Worm (Caenorhabditis elegans) whole organism, early embryonic: ENCODE measurements around the gene fbxa-59.

ENCODE experiments used
- aly-1 ChIP-seq: sonication (generic microtip); optimal IDR thresholded peaks from 2 replicates; lab custom pipeline; 2016; ENCODE audit warnings: missing genetic modification characterization, missing compliant biosample characterization
- ama-1 ChIP-seq: fragments of 150-350 bp; optimal IDR thresholded peaks from 2 replicates; lab custom pipeline; 2014
- ets-7 ChIP-seq: sonication (generic microtip); optimal IDR thresholded peaks from 2 replicates; lab custom pipeline; 2016; ENCODE audit warnings: missing genotype, missing genetic modification characterization, missing compliant biosample characterization
- flt-1 ChIP-seq: fragments of 200-800 bp; sonication (Bioruptor generic); IDR thresholded peaks from 2 replicates; pipeline ENCODE4 v1.3.6; 2022; ENCODE audit warnings: missing genetic modification characterization, missing compliant biosample characterization
- pes-1 ChIP-seq: fragments of 200-800 bp; sonication (Bioruptor generic); IDR thresholded peaks from 2 replicates; pipeline ENCODE4 v1.3.6; 2022; ENCODE audit warnings: missing genetic modification reagents, missing genetic modification characterization, missing compliant biosample characterization

DNA sequence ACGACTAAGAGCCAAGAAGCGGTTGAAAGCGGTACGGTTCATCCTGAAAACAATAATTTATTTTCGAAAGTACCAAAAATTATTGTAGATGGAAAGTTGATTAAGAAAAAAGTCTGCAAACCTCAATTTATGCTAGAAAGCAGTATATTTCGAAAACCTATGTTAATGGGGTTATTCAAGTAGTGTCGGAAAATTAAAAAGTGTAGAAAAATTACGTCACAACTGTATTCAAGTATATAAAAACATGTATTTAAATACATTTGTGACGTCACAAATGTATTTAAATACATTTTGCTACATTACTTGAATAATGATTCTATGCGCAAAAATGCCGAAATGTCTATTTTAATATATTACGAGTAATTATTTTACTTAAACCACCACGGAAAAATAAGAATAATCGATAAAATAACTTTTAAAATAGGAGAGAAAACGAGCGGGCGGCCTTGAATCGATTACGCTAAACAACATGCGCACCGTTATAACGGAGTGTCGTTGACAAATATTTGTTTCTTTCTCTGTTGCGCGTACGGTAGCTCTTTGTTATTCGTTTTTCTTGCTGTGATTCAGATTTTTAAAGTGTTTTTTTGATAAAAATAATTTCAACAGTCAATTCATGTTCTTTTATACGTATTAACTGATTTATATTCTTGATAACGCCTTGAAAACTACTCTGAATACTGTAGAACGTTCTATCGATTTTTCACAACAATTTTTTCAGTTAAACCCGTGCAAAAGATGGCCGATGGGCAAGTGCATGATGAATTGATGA is 32.5 kb downstream of the fbxa-59 start, which contains the start of the genes F23H11.5 and bra-2:
- TF ChIP-seq flt-1 (no peak), ama-1 (lab: Kevin White, UChicago) (no peak), aly-1 (no peak), ets-7 (tag; lab: Kevin White, UChicago) (no peak), pes-1 (no peak)
